Fruit fly (Drosophila melanogaster) whole organism, pupa: ENCODE measurements around the gene mRF1.
A peak's percentile ranks its signal among the peaks of the same experiment; 100 is the strongest.
"Not testable (repeated sequence)": the region's sequence is repeated elsewhere in the genome, so short reads cannot be mapped to it uniquely, and the experiment has no call there.

Experiments used
- CG10348 ChIP-seq: fragments of 200-800 bp; sonication (Bioruptor generic); IDR thresholded peaks from 2 replicates; pipeline ENCODE4 v1.3.6; 2022; ENCODE audit warnings: missing biosample characterization, missing genetic modification characterization
- CG12605 ChIP-seq: fragments of 200-800 bp; sonication (Bioruptor generic); IDR thresholded peaks from 2 replicates; pipeline ENCODE4 v1.3.6; 2022; ENCODE audit warnings: missing biosample characterization, missing genetic modification characterization
- CG13204 ChIP-seq: fragments of 200-800 bp; sonication (Bioruptor generic); optimal IDR thresholded peaks from 2 replicates; lab custom pipeline; 2018; ENCODE audit warnings: missing biosample characterization, mild to moderate bottlenecking, missing genetic modification characterization, moderate library complexity
- CG14655 ChIP-seq: fragments of 200-800 bp; sonication (Bioruptor generic); optimal IDR thresholded peaks from 3 replicates; lab custom pipeline; 2017; ENCODE audit warnings: mild to moderate bottlenecking, missing biosample characterization, missing genetic modification reagents, missing genetic modification characterization
- CG15710 ChIP-seq: fragments of 200-800 bp; sonication (Bioruptor generic); optimal IDR thresholded peaks from 2 replicates; lab custom pipeline; 2018; ENCODE audit warnings: missing biosample characterization, mild to moderate bottlenecking, missing genetic modification characterization, moderate library complexity
- CG17806 ChIP-seq: fragments of 200-800 bp; sonication (Bioruptor generic); optimal IDR thresholded peaks from 2 replicates; lab custom pipeline; 2018; ENCODE audit warnings: missing biosample characterization, mild to moderate bottlenecking, missing genetic modification characterization, moderate library complexity
- CG32121 ChIP-seq: fragments of 200-800 bp; sonication (Bioruptor generic); IDR thresholded peaks from 2 replicates; pipeline ENCODE4 v1.3.6; 2022; ENCODE audit warnings: missing biosample characterization, missing genetic modification characterization
- CG34367 ChIP-seq: fragments of 200-800 bp; sonication (Bioruptor generic); optimal IDR thresholded peaks from 2 replicates; lab custom pipeline; 2018; ENCODE audit warnings: missing biosample characterization, mild to moderate bottlenecking, missing genetic modification characterization
- CG4496 ChIP-seq: fragments of 200-800 bp; sonication (Bioruptor generic); IDR thresholded peaks from 3 replicates; pipeline ENCODE4 v1.3.6; 2022; ENCODE audit warnings: missing biosample characterization, missing genetic modification characterization
- CG8159 ChIP-seq: fragments of 200-800 bp; sonication (Bioruptor generic); optimal IDR thresholded peaks from 3 replicates; lab custom pipeline; 2018; ENCODE audit warnings: missing biosample characterization, mild to moderate bottlenecking, missing genetic modification characterization, moderate library complexity
- CG8301 ChIP-seq: fragments of 200-800 bp; sonication (Bioruptor generic); optimal IDR thresholded peaks from 2 replicates; lab custom pipeline; 2018; ENCODE audit warnings: missing biosample characterization, mild to moderate bottlenecking, missing genetic modification characterization
- CG9948 ChIP-seq: fragments of 200-800 bp; sonication (Bioruptor generic); optimal IDR thresholded peaks from 2 replicates; lab custom pipeline; 2018; ENCODE audit warnings: missing biosample characterization, mild to moderate bottlenecking, missing genetic modification characterization, moderate library complexity
- D1 ChIP-seq: fragments of 200-800 bp; sonication (Bioruptor generic); optimal IDR thresholded peaks from 2 replicates; lab custom pipeline; 2018; ENCODE audit warnings: missing biosample characterization, mild to moderate bottlenecking, missing genetic modification characterization, moderate library complexity
- Ets98B ChIP-seq: fragments of 200-800 bp; sonication (Bioruptor generic); IDR thresholded peaks from 2 replicates; pipeline ENCODE4 v1.3.6; 2022; ENCODE audit warnings: missing biosample characterization, missing genetic modification characterization
- Pif1A ChIP-seq: fragments of 200-800 bp; sonication (Bioruptor generic); optimal IDR thresholded peaks from 3 replicates; lab custom pipeline; 2016; ENCODE audit warnings: missing biosample characterization, missing genetic modification characterization
- Pif1B ChIP-seq: fragments of 200-800 bp; sonication (Bioruptor generic); optimal IDR thresholded peaks from 3 replicates; lab custom pipeline; 2016; ENCODE audit warnings: missing biosample characterization, missing genetic modification characterization
- Snoo ChIP-seq: fragments of 200-800 bp; sonication (Bioruptor generic); optimal IDR thresholded peaks from 3 replicates; lab custom pipeline; 2017; ENCODE audit warnings: missing biosample characterization, mild to moderate bottlenecking, missing genetic modification characterization, inconsistent platforms
- fd96Ca ChIP-seq: fragments of 200-800 bp; sonication (Bioruptor generic); IDR thresholded peaks from 3 replicates; pipeline ENCODE4 v1.3.6; 2022; ENCODE audit warnings: missing biosample characterization, missing genetic modification characterization
- gl ChIP-seq: fragments of 200-800 bp; sonication (Bioruptor generic); optimal IDR thresholded peaks from 2 replicates; lab custom pipeline; 2018; ENCODE audit warnings: missing biosample characterization, mild to moderate bottlenecking, missing genetic modification characterization
- rn ChIP-seq: fragments of 200-800 bp; sonication (Bioruptor generic); IDR thresholded peaks from 2 replicates; pipeline ENCODE4 v1.3.6; 2022; ENCODE audit warnings: missing biosample characterization, missing genetic modification characterization

mRF1 gene

dm6 chr2L:13211764-13212265 lies 8.0 kb upstream of the mRF1 start, which contains the start of gene CG15482:
TSS of gene CG15482 (minus strand) at chr2L:13211814.
- TF ChIP-seq Pif1A (GFP tag; lab: Kevin White, UChicago); CG34367 (tag; lab: Kevin White, UChicago); CG12605 (GFP tag; lab: Robert Waterston, UW): not testable (repeated sequence)

DNA sequence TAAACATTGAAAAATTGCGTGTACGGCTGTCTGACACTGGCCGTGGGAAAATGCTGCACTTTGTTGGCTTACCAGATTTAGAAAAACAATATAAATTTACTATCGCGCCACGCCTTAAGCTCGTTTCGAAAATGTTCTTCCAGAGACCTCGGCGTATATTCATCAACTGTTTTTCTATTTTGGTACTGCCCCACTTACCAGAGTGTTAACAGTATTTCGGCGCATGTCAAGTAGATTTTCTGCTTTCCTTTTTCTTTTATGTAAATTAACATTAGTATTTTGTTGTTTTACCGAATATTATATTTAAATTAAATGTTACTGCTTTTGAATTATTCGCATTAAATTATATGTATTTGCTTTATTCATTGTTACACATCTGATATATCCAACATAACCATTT lies 4.8 kb upstream of the mRF1 start, which contains the start of gene kek4:
Gene kek4 (minus strand): TSS at position 341 of the 400 bp plus-strand sequence.
- TF ChIP-seq CG4496 (GFP tag; lab: Robert Waterston, UW) (no peak), gl (no peak), CG14655 (GFP tag; lab: Kevin White, UChicago) (no peak), Snoo (tag; lab: Kevin White, UChicago) (no peak), Pif1B (GFP tag; lab: Kevin White, UChicago) (no peak), fd96Ca (GFP tag; lab: Robert Waterston, UW) (no peak), CG8159 (tag; lab: Kevin White, UChicago) (no peak), CG32121 (GFP tag; lab: Robert Waterston, UW) (no peak), CG9948 (tag; lab: Kevin White, UChicago) (no peak), CG17806 (no peak), D1 (no peak), Pif1A (GFP tag; lab: Kevin White, UChicago) (no peak), CG34367 (tag; lab: Kevin White, UChicago) (no peak), CG15710 (no peak), CG13204 (GFP tag; lab: Kevin White, UChicago) (no peak), CG8301 (tag; lab: Kevin White, UChicago) (no peak)

DNA sequence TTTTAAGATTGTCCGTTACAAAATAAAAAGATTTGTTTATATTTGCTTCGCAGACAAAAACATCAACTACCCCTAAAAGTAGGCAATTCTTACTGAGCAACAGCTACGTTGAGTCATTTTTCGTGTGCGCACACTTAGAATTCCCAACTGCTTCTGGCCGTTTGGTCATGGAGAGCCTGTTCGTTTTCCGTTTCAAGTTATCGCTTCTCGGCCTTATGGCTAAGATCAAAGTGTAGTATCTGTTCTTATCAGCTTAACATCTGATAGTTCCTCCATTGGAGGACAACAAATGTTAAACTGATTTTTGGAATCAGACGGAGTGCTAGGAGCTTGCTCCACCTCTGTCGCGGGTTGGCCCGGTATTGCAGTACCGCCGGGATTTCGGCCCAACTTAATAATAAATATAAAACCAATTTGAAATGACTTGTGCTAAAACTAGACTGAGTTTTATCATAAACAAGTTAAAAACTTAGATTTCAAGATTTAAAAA lies 4.1 kb upstream of the mRF1 start:
- TF ChIP-seq CG32121 (GFP tag; lab: Robert Waterston, UW): peak; percentile 47; the same call in 1 of the 2 replicates
- TF ChIP-seq D1: peak; percentile 48
- TF ChIP-seq CG4496 (GFP tag; lab: Robert Waterston, UW): peak; percentile 62; the same call in 1 of the 3 replicates
- 0 out of 2 replicates have a peak, but pooled peaks have one; percentile 42 for TF ChIP-seq Ets98B (GFP tag; lab: Robert Waterston, UW)
- TF ChIP-seq, all 21 proteins: peak for 4; not testable (repeated sequence) for 17

DNA sequence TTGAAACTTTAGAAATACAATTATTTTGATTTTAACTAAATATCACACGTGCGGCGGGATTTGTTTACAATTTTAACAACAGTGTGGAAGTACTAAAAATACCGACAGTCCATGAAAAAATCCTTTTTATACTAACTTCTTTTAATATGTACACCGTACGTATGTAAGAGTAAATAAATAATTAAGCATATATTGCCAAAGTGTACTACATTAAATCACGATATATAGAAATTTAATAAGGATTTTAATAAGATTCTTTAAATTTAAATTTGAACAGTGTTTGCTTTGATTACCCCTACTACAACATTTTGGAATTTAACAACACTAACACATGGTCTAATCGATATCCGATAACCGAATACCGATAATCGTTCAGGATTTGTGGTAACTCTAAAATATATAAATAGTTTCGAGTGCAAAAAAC lies 2.5 kb downstream of the mRF1 start, which contains the start of the genes Ski6 and CG16812:
Gene Ski6 (minus strand): TSS at position 205 of the 424 bp plus-strand sequence.
Gene CG16812 (plus strand): TSS at position 363 of the 424 bp plus-strand sequence.
- no peak for TF ChIP-seq Pif1B (GFP tag; lab: Kevin White, UChicago)
- peak; percentile 33; the same call in 1 of the 2 replicates for TF ChIP-seq CG32121 (GFP tag; lab: Robert Waterston, UW)
- no peak for TF ChIP-seq CG10348
- TF ChIP-seq CG15710: peak; percentile 62
- 0 out of 2 replicates have a peak, but pooled peaks have one; percentile 47 for TF ChIP-seq CG12605 (GFP tag; lab: Robert Waterston, UW)
- peak; percentile 67 for TF ChIP-seq Ets98B (GFP tag; lab: Robert Waterston, UW)
- TF ChIP-seq CG4496 (GFP tag; lab: Robert Waterston, UW): 0 out of 3 replicates have a peak, but pooled peaks have one; percentile 27
- TF ChIP-seq CG34367 (tag; lab: Kevin White, UChicago): peak; percentile 22

DNA sequence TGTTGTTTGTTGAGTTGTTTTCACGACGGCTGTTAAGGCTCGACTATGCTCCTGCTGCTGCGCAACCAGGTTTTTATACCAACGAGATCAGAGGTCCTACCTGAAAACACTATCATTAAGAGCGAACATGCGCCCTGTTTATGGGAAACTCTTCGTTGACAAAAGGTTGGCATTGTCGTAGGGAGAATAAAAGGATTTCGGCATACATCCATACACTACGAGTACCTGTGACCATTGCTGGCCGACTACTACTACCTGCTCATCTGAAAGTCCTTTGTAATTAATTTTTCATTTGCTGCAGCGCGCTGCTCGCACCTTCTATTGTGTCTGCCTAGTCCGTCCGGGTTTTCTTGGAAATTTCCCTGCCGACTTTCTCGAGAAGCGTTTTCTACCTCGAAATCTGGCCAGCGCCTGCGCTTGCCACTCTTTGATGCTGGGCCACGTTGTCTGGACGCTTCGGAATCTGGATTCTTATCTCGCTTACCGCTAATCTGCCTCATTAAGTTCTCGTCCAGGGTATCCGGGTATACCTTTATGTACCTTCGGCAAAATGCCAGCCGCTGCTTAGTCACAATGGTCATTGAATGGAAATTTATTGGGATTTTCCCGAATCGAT lies 5.6 kb downstream of the mRF1 start, which contains the start of gene CG15480:
Gene CG15480 (minus strand): TSS at position 51 of the 616 bp plus-strand sequence.
- TF ChIP-seq CG15710 (no peak), D1 (no peak), Pif1A (GFP tag; lab: Kevin White, UChicago) (no peak), CG4496 (GFP tag; lab: Robert Waterston, UW) (no peak), Ets98B (GFP tag; lab: Robert Waterston, UW) (no peak), CG9948 (tag; lab: Kevin White, UChicago) (no peak), CG34367 (tag; lab: Kevin White, UChicago) (no peak), CG17806 (no peak), CG8159 (tag; lab: Kevin White, UChicago) (no peak), CG14655 (GFP tag; lab: Kevin White, UChicago) (no peak), Pif1B (GFP tag; lab: Kevin White, UChicago) (no peak), fd96Ca (GFP tag; lab: Robert Waterston, UW) (no peak), CG32121 (GFP tag; lab: Robert Waterston, UW) (no peak), CG10348 (no peak), CG13204 (GFP tag; lab: Kevin White, UChicago) (no peak), rn (no peak)

DNA sequence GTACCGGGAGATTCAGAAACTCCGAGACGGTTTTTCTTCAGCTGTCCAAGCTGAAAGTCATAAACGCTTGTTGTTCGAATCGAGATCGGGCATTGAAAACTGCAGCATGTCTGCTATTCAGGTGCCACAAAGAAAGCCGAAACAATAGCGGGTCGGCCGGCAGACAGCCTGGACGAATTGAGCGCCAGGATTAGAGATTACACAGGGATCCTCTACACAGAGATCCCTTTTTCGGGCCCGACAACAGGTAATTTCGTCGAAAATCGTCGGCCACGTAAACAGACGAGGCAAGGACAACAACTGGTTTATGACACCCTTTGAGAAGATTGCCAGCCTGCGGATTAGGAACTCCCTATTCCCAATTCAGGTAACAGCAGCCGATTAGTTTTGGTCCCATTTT lies 7.5 kb downstream of the mRF1 start, which contains the start of gene CG16813:
Gene CG16813 (plus strand): TSS at position 288 of the 400 bp plus-strand sequence.
- TF ChIP-seq gl (no peak), CG15710 (no peak)
